Worm (Caenorhabditis elegans) whole organism, young adult: Measurements from ENCODE around the gene F41F3.3.

Source experiments
- B0019.2 ChIP-seq: fragments of 200-800 bp; sonication (Bioruptor generic); conservative IDR thresholded peaks from 2 replicates; pipeline ENCODE4 v1.3.6; 2022; ENCODE audit warnings: missing genetic modification reagents, missing genetic modification characterization, missing compliant biosample characterization
- B0035.1 ChIP-seq: sonication (generic microtip); optimal IDR thresholded peaks from 2 replicates; lab custom pipeline; 2016; ENCODE audit warnings: missing genetic modification characterization, mild to moderate bottlenecking, missing compliant biosample characterization, missing genotype, missing genetic modification reagents
- C06A6.2 ChIP-seq: fragments of 200-800 bp; sonication (Bioruptor generic); conservative IDR thresholded peaks from 2 replicates; pipeline ENCODE4 v1.3.6; 2022; ENCODE audit warnings: missing genetic modification characterization, missing compliant biosample characterization
- C17E4.6 ChIP-seq: fragments of 200-800 bp; sonication (Bioruptor generic); IDR thresholded peaks from 2 replicates; pipeline ENCODE4 v1.3.6; 2022; ENCODE audit warnings: missing genetic modification reagents, missing genetic modification characterization, missing compliant biosample characterization
- D2030.7 ChIP-seq: fragments of 200-800 bp; sonication (Bioruptor generic); IDR thresholded peaks from 2 replicates; pipeline ENCODE4 v1.3.6; 2022; ENCODE audit warnings: missing genetic modification reagents, missing genetic modification characterization, missing compliant biosample characterization
- F10E7.11 ChIP-seq: sonication (generic microtip); optimal IDR thresholded peaks from 2 replicates; lab custom pipeline; 2017; ENCODE audit warnings: mild to moderate bottlenecking, missing genetic modification characterization, moderate library complexity, missing compliant biosample characterization
- F23B12.7 ChIP-seq: sonication (generic microtip); optimal IDR thresholded peaks from 2 replicates; lab custom pipeline; 2017; ENCODE audit warnings: missing genetic modification characterization, mild to moderate bottlenecking, missing compliant biosample characterization, antibody characterized with exemption, moderate library complexity; ENCODE audit not compliant: insufficient read depth
- F37B4.10 ChIP-seq: fragments of 200-800 bp; sonication (Bioruptor generic); IDR thresholded peaks from 2 replicates; pipeline ENCODE4 v1.3.6; 2022; ENCODE audit warnings: missing genetic modification characterization, missing compliant biosample characterization
- F49E8.2 ChIP-seq: sonication (generic microtip); optimal IDR thresholded peaks from 3 replicates; lab custom pipeline; 2017; ENCODE audit warnings: missing genetic modification characterization, mild to moderate bottlenecking, missing compliant biosample characterization, antibody characterized with exemption, moderate library complexity; ENCODE audit not compliant: insufficient read depth
- F52B5.7 ChIP-seq: sonication (generic microtip); optimal IDR thresholded peaks from 2 replicates; lab custom pipeline; 2016; ENCODE audit warnings: mild to moderate bottlenecking, missing genetic modification characterization, missing compliant biosample characterization
- F57A8.1 ChIP-seq: fragments of 200-800 bp; sonication (Bioruptor generic); optimal IDR thresholded peaks from 2 replicates; lab custom pipeline; 2018; ENCODE audit warnings: mild to moderate bottlenecking, missing genetic modification characterization, moderate library complexity, missing compliant biosample characterization
- K11D2.4 ChIP-seq: fragments of 200-800 bp; sonication (Bioruptor generic); IDR thresholded peaks from 2 replicates; pipeline ENCODE4 v1.3.6; 2022; ENCODE audit warnings: missing genetic modification reagents, missing genetic modification characterization, missing compliant biosample characterization
- T07F8.4 ChIP-seq: sonication (generic microtip); optimal IDR thresholded peaks from 2 replicates; lab custom pipeline; 2016; ENCODE audit warnings: mild to moderate bottlenecking, missing genetic modification characterization, moderate library complexity, missing compliant biosample characterization
- T26A5.8 ChIP-seq: sonication (generic microtip); optimal IDR thresholded peaks from 2 replicates; lab custom pipeline; 2016; ENCODE audit warnings: missing genetic modification characterization, missing compliant biosample characterization
- Y53G8AR.9 ChIP-seq: fragments of 200-800 bp; sonication (Bioruptor generic); conservative IDR thresholded peaks from 2 replicates; pipeline ENCODE4 v1.3.6; 2022; ENCODE audit warnings: missing genetic modification reagents, missing genetic modification characterization, missing compliant biosample characterization
- Y67H2A.10 ChIP-seq: fragments of 200-800 bp; sonication (Bioruptor generic); conservative IDR thresholded peaks from 2 replicates; pipeline ENCODE4 v1.3.6; 2022; ENCODE audit warnings: missing genetic modification reagents, missing genetic modification characterization, missing compliant biosample characterization
- Y79H2A.3 ChIP-seq: fragments of 200-800 bp; sonication (Bioruptor generic); conservative IDR thresholded peaks from 2 replicates; pipeline ENCODE4 v1.3.6; 2022; ENCODE audit warnings: missing genetic modification reagents, missing genetic modification characterization, missing compliant biosample characterization
- aptf-2 ChIP-seq: fragments of 200-800 bp; sonication (Bioruptor generic); conservative IDR thresholded peaks from 2 replicates; pipeline ENCODE4 v1.3.6; 2022; ENCODE audit warnings: missing genetic modification reagents, missing genetic modification characterization, missing compliant biosample characterization
- aptf-3 ChIP-seq: fragments of 200-800 bp; sonication (Bioruptor generic); IDR thresholded peaks from 2 replicates; pipeline ENCODE4 v1.3.6; 2022; ENCODE audit warnings: missing genetic modification characterization, missing compliant biosample characterization
- bed-1 ChIP-seq: fragments of 200-800 bp; sonication (Bioruptor generic); IDR thresholded peaks from 2 replicates; pipeline ENCODE4 v1.3.6; 2022; ENCODE audit warnings: missing genetic modification reagents, missing genetic modification characterization, missing compliant biosample characterization
- bed-2 ChIP-seq: fragments of 200-800 bp; sonication (Bioruptor generic); IDR thresholded peaks from 2 replicates; pipeline ENCODE4 v1.3.6; 2022; ENCODE audit warnings: missing genetic modification reagents, missing genetic modification characterization, missing compliant biosample characterization
- cebp-2 ChIP-seq: fragments of 200-800 bp; sonication (Bioruptor generic); IDR thresholded peaks from 2 replicates; pipeline ENCODE4 v1.3.6; 2022; ENCODE audit warnings: missing genetic modification characterization, missing compliant biosample characterization
- ceh-27 ChIP-seq: fragments of 200-800 bp; sonication (Bioruptor generic); optimal IDR thresholded peaks from 2 replicates; lab custom pipeline; 2018; ENCODE audit warnings: mild to moderate bottlenecking, missing genetic modification characterization, moderate library complexity, missing compliant biosample characterization
- chd-7 ChIP-seq: sonication (generic microtip); optimal IDR thresholded peaks from 2 replicates; lab custom pipeline; 2016; ENCODE audit warnings: mild to moderate bottlenecking, missing genetic modification characterization, moderate library complexity, missing compliant biosample characterization
- dpl-1 ChIP-seq: fragments of 150-350 bp; optimal IDR thresholded peaks from 2 replicates; lab custom pipeline; 2014; ENCODE audit warnings: missing biosample characterization, missing genetic modification reagents, missing genetic modification characterization
- egl-18 ChIP-seq: fragments of 200-800 bp; sonication (Bioruptor generic); IDR thresholded peaks from 2 replicates; pipeline ENCODE4 v1.3.6; 2022; ENCODE audit warnings: missing genetic modification reagents, missing genetic modification characterization, missing compliant biosample characterization
- ets-4 ChIP-seq: fragments of 200-800 bp; sonication (Bioruptor generic); optimal IDR thresholded peaks from 2 replicates; lab custom pipeline; 2018; ENCODE audit warnings: mild to moderate bottlenecking, missing genetic modification characterization, missing compliant biosample characterization
- him-1 ChIP-seq: sonication (generic microtip); optimal IDR thresholded peaks from 2 replicates; lab custom pipeline; 2016; ENCODE audit warnings: missing genotype, missing genetic modification reagents, missing genetic modification characterization, missing compliant biosample characterization
- hlh-26 ChIP-seq: fragments of 200-800 bp; sonication (Bioruptor generic); conservative IDR thresholded peaks from 2 replicates; pipeline ENCODE4 v1.3.6; 2022; ENCODE audit warnings: missing genetic modification reagents, missing genetic modification characterization, missing compliant biosample characterization
- hmg-20 ChIP-seq: fragments of 200-800 bp; sonication (Bioruptor generic); IDR thresholded peaks from 2 replicates; pipeline ENCODE4 v1.3.6; 2022; ENCODE audit warnings: missing genetic modification reagents, missing genetic modification characterization, missing compliant biosample characterization
- hrde-1 ChIP-seq: sonication (generic microtip); optimal IDR thresholded peaks from 2 replicates; lab custom pipeline; 2016; ENCODE audit warnings: missing genetic modification characterization, mild to moderate bottlenecking, missing compliant biosample characterization, moderate library complexity, missing genotype, missing genetic modification reagents, borderline replicate concordance
- hsf-1 ChIP-seq: fragments of 200-800 bp; sonication (Bioruptor generic); IDR thresholded peaks from 2 replicates; pipeline ENCODE4 v1.3.6; 2022; ENCODE audit warnings: missing genetic modification reagents, missing genetic modification characterization, missing compliant biosample characterization
- lin-35 ChIP-seq, 3 experiments: fragments of 150-350 bp in 2 of 3; sonication (generic microtip) in 1 of 3; optimal IDR thresholded peaks; 2 replicates each; lab custom pipeline; 2014 to 2018; ENCODE audit warnings: missing biosample characterization in 3 of 3, missing genetic modification characterization in 3 of 3, missing genetic modification reagents in 3 of 3
- lin-54 ChIP-seq: fragments of 200-800 bp; sonication (Bioruptor generic); optimal IDR thresholded peaks from 2 replicates; lab custom pipeline; 2018; ENCODE audit warnings: mild to moderate bottlenecking, missing genetic modification characterization, missing compliant biosample characterization
- lsy-27 ChIP-seq: sonication (generic microtip); optimal IDR thresholded peaks from 2 replicates; lab custom pipeline; 2017; ENCODE audit warnings: missing genetic modification characterization, mild to moderate bottlenecking, missing compliant biosample characterization, antibody characterized with exemption, missing genotype, borderline replicate concordance; ENCODE audit not compliant: insufficient read depth
- mcd-1 ChIP-seq: fragments of 200-800 bp; sonication (Bioruptor generic); IDR thresholded peaks from 2 replicates; pipeline ENCODE4 v1.3.6; 2022; ENCODE audit warnings: missing genetic modification reagents, missing genetic modification characterization, missing compliant biosample characterization
- mxl-1 ChIP-seq: sonication (generic microtip); optimal IDR thresholded peaks from 2 replicates; lab custom pipeline; 2016; ENCODE audit warnings: missing genetic modification characterization, missing compliant biosample characterization
- nfyb-1 ChIP-seq: fragments of 200-800 bp; sonication (Bioruptor generic); IDR thresholded peaks from 2 replicates; pipeline ENCODE4 v1.3.6; 2022; ENCODE audit warnings: missing genetic modification reagents, missing genetic modification characterization, missing compliant biosample characterization
- nhr-120 ChIP-seq: fragments of 200-800 bp; sonication (Bioruptor generic); IDR thresholded peaks from 2 replicates; pipeline ENCODE4 v1.3.6; 2022; ENCODE audit warnings: missing genetic modification characterization, missing compliant biosample characterization
- nhr-80 ChIP-seq: sonication (generic microtip); optimal IDR thresholded peaks from 2 replicates; lab custom pipeline; 2016; ENCODE audit warnings: missing genetic modification characterization, missing compliant biosample characterization
- rec-8 ChIP-seq, 2 experiments: sonication (generic microtip); optimal IDR thresholded peaks; 2 replicates each; lab custom pipeline; 2016; ENCODE audit warnings: mild to moderate bottlenecking in 2 of 2, missing genetic modification characterization in 2 of 2, missing genetic modification reagents in 2 of 2, missing genotype in 2 of 2, missing biosample characterization in 1 of 2, missing compliant biosample characterization in 1 of 2, moderate library complexity in 1 of 2
- somi-1 ChIP-seq: fragments of 200-800 bp; sonication (Bioruptor generic); optimal IDR thresholded peaks from 2 replicates; lab custom pipeline; 2018; ENCODE audit warnings: mild to moderate bottlenecking, missing genetic modification characterization, missing compliant biosample characterization
- sptf-2 ChIP-seq: fragments of 200-800 bp; sonication (Bioruptor generic); optimal IDR thresholded peaks from 2 replicates; lab custom pipeline; 2018; ENCODE audit warnings: mild to moderate bottlenecking, missing genetic modification characterization, missing compliant biosample characterization
- tbx-9 ChIP-seq: sonication (generic microtip); optimal IDR thresholded peaks from 2 replicates; lab custom pipeline; 2016; ENCODE audit warnings: borderline replicate concordance, missing genetic modification characterization, inconsistent platforms, missing compliant biosample characterization
- tlf-1 ChIP-seq: fragments of 200-800 bp; sonication (Bioruptor generic); optimal IDR thresholded peaks from 2 replicates; lab custom pipeline; 2018; ENCODE audit warnings: mild to moderate bottlenecking, missing genetic modification characterization, missing compliant biosample characterization
- xnd-1 ChIP-seq: sonication (generic microtip); optimal IDR thresholded peaks from 2 replicates; lab custom pipeline; 2016; ENCODE audit warnings: missing genotype, missing genetic modification reagents, missing genetic modification characterization, missing compliant biosample characterization
- ztf-25 ChIP-seq: fragments of 200-800 bp; sonication (Bioruptor generic); IDR thresholded peaks from 2 replicates; pipeline ENCODE4 v1.3.6; 2022; ENCODE audit warnings: missing genetic modification reagents, missing genetic modification characterization, missing compliant biosample characterization
- ztf-28 ChIP-seq: fragments of 200-800 bp; sonication (Bioruptor generic); IDR thresholded peaks from 2 replicates; pipeline ENCODE4 v1.3.6; 2022; ENCODE audit warnings: missing genetic modification reagents, missing genetic modification characterization, missing compliant biosample characterization
- ztf-6 ChIP-seq: fragments of 200-800 bp; sonication (Bioruptor generic); IDR thresholded peaks from 2 replicates; pipeline ENCODE4 v1.3.6; 2022; ENCODE audit warnings: missing genetic modification reagents, missing genetic modification characterization, missing compliant biosample characterization

The F41F3.3 gene

ce11 chrV:4689234-4689633 is 41.2 kb upstream of the F41F3.3 start, which contains the start of gene K03B4.1 (continued):
- no peak for TF ChIP-seq egl-18
- peak; percentile 32 for TF ChIP-seq hrde-1 (tag; lab: Kevin White, UChicago)
- no peak for TF ChIP-seq T26A5.8 (tag; lab: Kevin White, UChicago)
- no peak for TF ChIP-seq nhr-80 (tag; lab: Kevin White, UChicago)
- peak; percentile 56; the same call in 1 of the 2 replicates for TF ChIP-seq nfyb-1 (GFP tag; lab: Robert Waterston, UW)
- TF ChIP-seq F10E7.11 (tag; lab: Kevin White, UChicago), result no peak
- TF ChIP-seq B0035.1 (tag; lab: Kevin White, UChicago), result no peak
- no peak for TF ChIP-seq K11D2.4 (GFP tag; lab: Robert Waterston, UW)
- TF ChIP-seq C17E4.6 (GFP tag; lab: Robert Waterston, UW), result no peak
- no peak for TF ChIP-seq xnd-1 (tag; lab: Kevin White, UChicago)
- no peak for TF ChIP-seq B0019.2
- no peak for TF ChIP-seq sptf-2 (GFP tag; lab: Kevin White, UChicago)
- TF ChIP-seq rec-8 (tag; optimal IDR thresholded peaks at IDR 0.05; lab: Kevin White, UChicago), result no peak
- TF ChIP-seq tlf-1 (GFP tag; lab: Kevin White, UChicago), result no peak
- no peak for TF ChIP-seq F57A8.1 (GFP tag; lab: Kevin White, UChicago)
- no peak for TF ChIP-seq bed-2 (GFP tag; lab: Robert Waterston, UW)
- TF ChIP-seq chd-7 (tag; lab: Kevin White, UChicago), result no peak
- no peak for TF ChIP-seq Y67H2A.10
- TF ChIP-seq bed-1 (GFP tag; lab: Robert Waterston, UW), result no peak
- TF ChIP-seq somi-1 (GFP tag; lab: Kevin White, UChicago), result no peak
- no peak for TF ChIP-seq ceh-27 (GFP tag; lab: Kevin White, UChicago)
- no peak for TF ChIP-seq ets-4 (GFP tag; lab: Kevin White, UChicago)
- no peak for TF ChIP-seq F49E8.2 (tag; lab: Kevin White, UChicago)
- TF ChIP-seq C06A6.2 (GFP tag; lab: Robert Waterston, UW), result no peak
- TF ChIP-seq ztf-25 (GFP tag; lab: Robert Waterston, UW), result no peak
- no peak for TF ChIP-seq hsf-1 (GFP tag; lab: Robert Waterston, UW)
- 0 out of 2 replicates have a peak, but pooled peaks have one; percentile 9 for TF ChIP-seq cebp-2 (GFP tag; lab: Robert Waterston, UW)
- TF ChIP-seq lsy-27, result no peak
- TF ChIP-seq F52B5.7 (tag; lab: Kevin White, UChicago), result peak; percentile 29
- no peak for TF ChIP-seq mcd-1 (GFP tag; lab: Robert Waterston, UW)
- TF ChIP-seq dpl-1 (GFP tag; lab: Kevin White, UChicago), result no peak
- no peak for TF ChIP-seq ztf-6
- no peak for TF ChIP-seq nhr-120 (GFP tag; lab: Robert Waterston, UW)
- no peak for TF ChIP-seq aptf-2
- no peak for TF ChIP-seq him-1 (tag; lab: Kevin White, UChicago)
- TF ChIP-seq hmg-20 (GFP tag; lab: Robert Waterston, UW), result no peak; the same call in 1 of the 2 replicates
- TF ChIP-seq F23B12.7 (tag; lab: Kevin White, UChicago), result no peak
- TF ChIP-seq aptf-3 (GFP tag; lab: Robert Waterston, UW), result no peak
- no peak for TF ChIP-seq Y79H2A.3 (GFP tag; lab: Robert Waterston, UW)
- TF ChIP-seq tbx-9 (tag; lab: Kevin White, UChicago), result no peak
- no peak for TF ChIP-seq hlh-26 (GFP tag; lab: Robert Waterston, UW)
- no peak for TF ChIP-seq mxl-1 (tag; lab: Kevin White, UChicago)
- TF ChIP-seq lin-54 (GFP tag; lab: Kevin White, UChicago), result no peak
- TF ChIP-seq F37B4.10 (GFP tag; lab: Robert Waterston, UW), result no peak
- TF ChIP-seq lin-35 (GFP tag; optimal IDR thresholded peaks at IDR 0.05; lab: Kevin White, UChicago), result no peak
- TF ChIP-seq ztf-28 (GFP tag; lab: Robert Waterston, UW), result no peak
- peak; percentile 37; the same call in 1 of the 2 replicates for TF ChIP-seq Y53G8AR.9
- TF ChIP-seq T07F8.4 (tag; lab: Kevin White, UChicago), result no peak
- TF ChIP-seq D2030.7 (GFP tag; lab: Robert Waterston, UW), result no peak
